Fruit fly (Drosophila melanogaster) whole organism, embryonic: ENCODE data around the gene pyd.

ENCODE experiments used
- Antp ChIP-seq: fragments of 200-800 bp; sonication (Bioruptor generic); optimal IDR thresholded peaks from 3 replicates; lab custom pipeline; 2016; ENCODE audit warnings: missing biosample characterization, missing genetic modification characterization
- Awh ChIP-seq: fragments of 200-800 bp; sonication (Bioruptor generic); IDR thresholded peaks from 2 replicates; pipeline ENCODE4, ENCODE4 v1.3.6; 2022; ENCODE audit warnings: missing biosample characterization, missing genetic modification characterization
- Bteb2 ChIP-seq: fragments of 200-800 bp; sonication (Bioruptor generic); optimal IDR thresholded peaks from 2 replicates; lab custom pipeline; 2016; ENCODE audit warnings: missing biosample characterization, missing genetic modification characterization
- CG10565 ChIP-seq: fragments of 200-800 bp; sonication (Bioruptor generic); optimal IDR thresholded peaks from 3 replicates; lab custom pipeline; 2016; ENCODE audit warnings: missing biosample characterization, mild to moderate bottlenecking, missing genetic modification characterization
- CG11398 ChIP-seq: fragments of 200-800 bp; sonication (Bioruptor generic); optimal IDR thresholded peaks from 2 replicates; lab custom pipeline; 2016; ENCODE audit warnings: missing biosample characterization, missing genetic modification characterization
- CG11695 ChIP-seq: fragments of 200-800 bp; sonication (Bioruptor generic); IDR thresholded peaks from 3 replicates; pipeline ENCODE4 v1.3.6; 2022; ENCODE audit warnings: missing biosample characterization, missing genetic modification characterization
- CG11696 ChIP-seq: fragments of 200-800 bp; sonication (Bioruptor generic); IDR thresholded peaks from 2 replicates; pipeline ENCODE4 v1.3.6; 2022; ENCODE audit warnings: missing biosample characterization, missing genetic modification characterization
- CG12942 ChIP-seq: fragments of 200-800 bp; sonication (Bioruptor generic); optimal IDR thresholded peaks from 3 replicates; lab custom pipeline; 2016; ENCODE audit warnings: missing biosample characterization, missing genetic modification characterization
- CG15073 ChIP-seq: fragments of 200-800 bp; sonication (Bioruptor generic); optimal IDR thresholded peaks from 2 replicates; lab custom pipeline; 2016; ENCODE audit warnings: missing biosample characterization, missing genetic modification characterization
- CG17186 ChIP-seq: fragments of 200-800 bp; sonication (Bioruptor generic); optimal IDR thresholded peaks from 3 replicates; lab custom pipeline; 2017; ENCODE audit warnings: missing biosample characterization, missing genetic modification reagents, missing genetic modification characterization
- CG17359 ChIP-seq: fragments of 200-800 bp; sonication (Bioruptor generic); optimal IDR thresholded peaks from 3 replicates; lab custom pipeline; 2018; ENCODE audit warnings: missing biosample characterization, mild to moderate bottlenecking, missing genetic modification characterization, moderate library complexity
- CG30020 ChIP-seq: fragments of 200-800 bp; optimal IDR thresholded peaks from 2 replicates; lab custom pipeline; 2019; ENCODE audit warnings: missing biosample characterization, mild to moderate bottlenecking, missing genetic modification characterization, moderate library complexity
- CG31388 ChIP-seq: fragments of 200-800 bp; sonication (Bioruptor generic); optimal IDR thresholded peaks from 2 replicates; lab custom pipeline; 2016; ENCODE audit warnings: missing biosample characterization, missing genetic modification characterization
- CG34224 ChIP-seq: fragments of 200-800 bp; sonication (Bioruptor generic); IDR thresholded peaks from 3 replicates; pipeline ENCODE4 v1.3.6; 2022; ENCODE audit warnings: missing biosample characterization, missing genetic modification characterization; ENCODE audit not compliant: partially characterized antibody
- CG6654 ChIP-seq: fragments of 200-800 bp; sonication (Bioruptor generic); optimal IDR thresholded peaks from 2 replicates; lab custom pipeline; 2017; ENCODE audit warnings: missing biosample characterization, mild to moderate bottlenecking, missing genetic modification characterization
- CG6791 ChIP-seq: fragments of 200-800 bp; sonication (Bioruptor generic); IDR thresholded peaks from 3 replicates; pipeline ENCODE4 v1.3.6; 2022; ENCODE audit warnings: missing biosample characterization, missing genetic modification characterization; ENCODE audit not compliant: partially characterized antibody
- CG8089 ChIP-seq: fragments of 200-800 bp; sonication (Bioruptor generic); optimal IDR thresholded peaks from 3 replicates; lab custom pipeline; 2016; ENCODE audit warnings: missing biosample characterization, missing genetic modification characterization
- CG9437 ChIP-seq: fragments of 200-800 bp; sonication (Bioruptor generic); optimal IDR thresholded peaks from 2 replicates; lab custom pipeline; 2018; ENCODE audit warnings: missing biosample characterization, mild to moderate bottlenecking, missing genetic modification characterization
- CG9932 ChIP-seq: fragments of 200-800 bp; sonication (Bioruptor generic); IDR thresholded peaks from 2 replicates; pipeline ENCODE4 v1.3.6; 2022; ENCODE audit warnings: missing biosample characterization, missing genetic modification characterization
- CoRest ChIP-seq: fragments of 200-800 bp; sonication (Bioruptor generic); optimal IDR thresholded peaks from 3 replicates; lab custom pipeline; 2018; ENCODE audit warnings: missing biosample characterization, mild to moderate bottlenecking, missing genetic modification characterization, moderate library complexity
- CrebB ChIP-seq: fragments of 200-800 bp; sonication (Bioruptor generic); optimal IDR thresholded peaks from 3 replicates; lab custom pipeline; 2018; ENCODE audit warnings: missing biosample characterization, mild to moderate bottlenecking, missing genetic modification characterization
- Dbx ChIP-seq: fragments of 200-800 bp; sonication (Bioruptor generic); IDR thresholded peaks from 3 replicates; pipeline ENCODE4 v1.3.6; 2022; ENCODE audit warnings: missing biosample characterization, missing genetic modification characterization
- Doc2 ChIP-seq: fragments of 200-800 bp; sonication (Bioruptor generic); IDR thresholded peaks from 2 replicates; pipeline ENCODE4 v1.3.6; 2022; ENCODE audit warnings: missing biosample characterization, missing genetic modification characterization
- ERR ChIP-seq: fragments of 200-800 bp; sonication (Bioruptor generic); optimal IDR thresholded peaks from 2 replicates; lab custom pipeline; 2016; ENCODE audit warnings: missing biosample characterization, missing genetic modification characterization
- Ets65A ChIP-seq: fragments of 200-800 bp; sonication (Bioruptor generic); peaks from one replicate; lab custom pipeline; 2016; ENCODE audit warnings: missing biosample characterization, missing genetic modification characterization
- Fer1 ChIP-seq: fragments of 200-800 bp; sonication (Bioruptor generic); optimal IDR thresholded peaks from 2 replicates; lab custom pipeline; 2017; ENCODE audit warnings: missing biosample characterization, mild to moderate bottlenecking, missing genetic modification characterization
- H2.0 ChIP-seq: fragments of 200-800 bp; sonication (Bioruptor generic); IDR thresholded peaks from 2 replicates; pipeline ENCODE4 v1.3.6; 2022; ENCODE audit warnings: missing biosample characterization, missing genetic modification characterization
- Scr ChIP-seq: fragments of 200-800 bp; sonication (Bioruptor generic); IDR thresholded peaks from 2 replicates; pipeline ENCODE4 v1.3.6; 2022; ENCODE audit warnings: missing biosample characterization, missing genetic modification characterization; ENCODE audit not compliant: partially characterized antibody
- Six4 ChIP-seq: fragments of 200-800 bp; sonication (Bioruptor generic); optimal IDR thresholded peaks from 2 replicates; lab custom pipeline; 2016; ENCODE audit warnings: missing biosample characterization, missing genetic modification characterization
- ash1 ChIP-seq: fragments of 200-800 bp; sonication (Bioruptor generic); optimal IDR thresholded peaks from 2 replicates; lab custom pipeline; 2018; ENCODE audit warnings: missing biosample characterization, mild to moderate bottlenecking, missing genetic modification characterization
- bsh ChIP-seq, 2 experiments: fragments of 200-800 bp; sonication (Bioruptor generic); optimal IDR thresholded peaks; 2 replicates each; lab custom pipeline; 2017 to 2018; ENCODE audit warnings: mild to moderate bottlenecking in 2 of 2, missing biosample characterization in 2 of 2, missing genetic modification characterization in 2 of 2, moderate library complexity in 1 of 2
- btn ChIP-seq: fragments of 200-800 bp; sonication (Bioruptor generic); optimal IDR thresholded peaks from 2 replicates; lab custom pipeline; 2016; ENCODE audit warnings: missing biosample characterization, missing genetic modification characterization
- caup ChIP-seq: fragments of 200-800 bp; sonication (Bioruptor generic); optimal IDR thresholded peaks from 3 replicates; lab custom pipeline; 2017; ENCODE audit warnings: missing biosample characterization, mild to moderate bottlenecking, missing genetic modification characterization, moderate library complexity; ENCODE audit not compliant: severe bottlenecking
- cg ChIP-seq: fragments of 200-800 bp; sonication (Bioruptor generic); optimal IDR thresholded peaks from 3 replicates; lab custom pipeline; 2019; ENCODE audit warnings: missing biosample characterization, mild to moderate bottlenecking, missing genetic modification characterization, moderate library complexity
- chinmo ChIP-seq: fragments of 200-800 bp; sonication (Bioruptor generic); IDR thresholded peaks from 4 replicates; pipeline ENCODE4 v1.3.6; 2022; ENCODE audit warnings: missing biosample characterization, missing genetic modification characterization; ENCODE audit not compliant: partially characterized antibody
- corto ChIP-seq: fragments of 200-800 bp; sonication (Bioruptor generic); optimal IDR thresholded peaks from 2 replicates; lab custom pipeline; 2016; ENCODE audit warnings: missing biosample characterization, mild to moderate bottlenecking, missing genetic modification characterization, moderate library complexity
- crol ChIP-seq: fragments of 200-800 bp; sonication (Bioruptor generic); IDR thresholded peaks from 2 replicates; pipeline ENCODE4 v1.3.6; 2022; ENCODE audit warnings: missing biosample characterization, missing genetic modification characterization
- dan ChIP-seq: fragments of 200-800 bp; sonication (Bioruptor generic); IDR thresholded peaks from 2 replicates; pipeline ENCODE4 v1.3.6; 2022; ENCODE audit warnings: missing biosample characterization, missing genetic modification characterization
- grn ChIP-seq: fragments of 200-800 bp; sonication (Bioruptor generic); optimal IDR thresholded peaks from 3 replicates; lab custom pipeline; 2017; ENCODE audit warnings: missing biosample characterization, missing genetic modification characterization
- hth ChIP-seq: fragments of >200 bp; optimal IDR thresholded peaks from 2 replicates; lab custom pipeline; 2017; ENCODE audit warnings: inconsistent platforms
- lab ChIP-seq: fragments of 200-800 bp; sonication (Bioruptor generic); optimal IDR thresholded peaks from 3 replicates; lab custom pipeline; 2017; ENCODE audit warnings: missing biosample characterization, missing genetic modification characterization, mild to moderate bottlenecking, moderate library complexity, missing genetic modification reagents
- maf-S ChIP-seq: fragments of 200-800 bp; sonication (Bioruptor generic); optimal IDR thresholded peaks from 2 replicates; lab custom pipeline; 2016; ENCODE audit warnings: missing biosample characterization, missing genetic modification characterization
- pum ChIP-seq: fragments of 200-800 bp; sonication (Bioruptor generic); optimal IDR thresholded peaks from 2 replicates; lab custom pipeline; 2016; ENCODE audit warnings: missing biosample characterization, missing genetic modification characterization
- repo ChIP-seq: fragments of 200-800 bp; sonication (Bioruptor generic); optimal IDR thresholded peaks from 2 replicates; lab custom pipeline; 2016; ENCODE audit warnings: missing biosample characterization, missing genetic modification characterization
- sens ChIP-seq: fragments of 200-800 bp; sonication (Bioruptor generic); peaks from one replicate; lab custom pipeline; 2016; ENCODE audit warnings: missing biosample characterization, missing genetic modification characterization
- slbo ChIP-seq: fragments of 200-800 bp; sonication (Bioruptor generic); IDR thresholded peaks from 2 replicates; pipeline ENCODE4 v1.3.6; 2022; ENCODE audit warnings: missing biosample characterization, missing genetic modification characterization
- sqz ChIP-seq: fragments of 200-800 bp; sonication (Bioruptor generic); optimal IDR thresholded peaks from 3 replicates; lab custom pipeline; 2018; ENCODE audit warnings: missing biosample characterization, mild to moderate bottlenecking, missing genetic modification characterization
- toy ChIP-seq: fragments of 200-800 bp; sonication (Bioruptor generic); IDR thresholded peaks from 2 replicates; pipeline ENCODE4 v1.3.6; 2022; ENCODE audit warnings: missing biosample characterization, missing genetic modification characterization
- unpg ChIP-seq: fragments of 200-800 bp; sonication (Bioruptor generic); optimal IDR thresholded peaks from 3 replicates; lab custom pipeline; 2018; ENCODE audit warnings: missing biosample characterization, mild to moderate bottlenecking, missing genetic modification characterization, moderate library complexity
- vnd ChIP-seq: fragments of 200-800 bp; sonication (Bioruptor generic); IDR thresholded peaks from 3 replicates; pipeline ENCODE4 v1.3.6; 2022; ENCODE audit warnings: missing biosample characterization, missing genetic modification characterization; ENCODE audit not compliant: partially characterized antibody
- wek ChIP-seq: fragments of 200-800 bp; sonication (Bioruptor generic); optimal IDR thresholded peaks from 3 replicates; lab custom pipeline; 2018; ENCODE audit warnings: missing biosample characterization, mild to moderate bottlenecking, missing genetic modification characterization, moderate library complexity
- zfh1 ChIP-seq: fragments of 200-800 bp; sonication (Bioruptor generic); IDR thresholded peaks from 3 replicates; pipeline ENCODE4 v1.3.6; 2022; ENCODE audit warnings: missing biosample characterization, missing genetic modification characterization

The pyd gene

dm6 chr3R:8808518-8808921, 123.2 kb downstream of the pyd start (continued):
- no peak for TF ChIP-seq CG9932 (GFP tag; lab: Robert Waterston, UW)
- TF ChIP-seq zfh1 (GFP tag; lab: Robert Waterston, UW): peak; percentile 81
- peak; percentile 74 for TF ChIP-seq unpg (GFP tag; lab: Kevin White, UChicago)
- TF ChIP-seq Antp (GFP tag; lab: Kevin White, UChicago): peak; percentile 37
- no peak for TF ChIP-seq CG34224
- peak; percentile 73 for TF ChIP-seq grn
- TF ChIP-seq pum (GFP tag; lab: Kevin White, UChicago): peak; percentile 63
- TF ChIP-seq sens (GFP tag; lab: Kevin White, UChicago): peak; percentile 97
- TF ChIP-seq repo (GFP tag; lab: Kevin White, UChicago): no peak
- TF ChIP-seq btn (GFP tag; lab: Kevin White, UChicago): peak; percentile 8
- TF ChIP-seq CG12942 (GFP tag; lab: Kevin White, UChicago): peak; percentile 52
- peak; percentile 53 for TF ChIP-seq H2.0
- peak; percentile 66 for TF ChIP-seq CG17359 (tag; lab: Kevin White, UChicago)
- TF ChIP-seq CG30020 (tag; lab: Kevin White, UChicago): peak; percentile 60
- no peak for TF ChIP-seq slbo (GFP tag; lab: Robert Waterston, UW)
- peak in 1 of 2 experiments; percentile 80 for TF ChIP-seq bsh (GFP tag; optimal IDR thresholded peaks at IDR 0.05; lab: Kevin White, UChicago)
- peak; percentile 18 for TF ChIP-seq maf-S (GFP tag; lab: Kevin White, UChicago)
- peak; percentile 40; the same call in 1 of the 2 replicates for TF ChIP-seq Awh (GFP tag; lab: Robert Waterston, UW)
- no peak; the same call in 1 of the 2 replicates for TF ChIP-seq dan (GFP tag; lab: Robert Waterston, UW)
- no peak for TF ChIP-seq Ets65A (GFP tag; lab: Kevin White, UChicago)
- TF ChIP-seq CG8089 (GFP tag; lab: Kevin White, UChicago): peak; percentile 51
- TF ChIP-seq CoRest: peak; percentile 83
- no peak for TF ChIP-seq toy
- TF ChIP-seq Dbx (GFP tag; lab: Robert Waterston, UW): no peak
- peak; percentile 44 for TF ChIP-seq CG9437 (GFP tag; lab: Kevin White, UChicago)
- no peak for TF ChIP-seq corto (GFP tag; lab: Kevin White, UChicago)
- no peak for TF ChIP-seq CG10565 (GFP tag; lab: Kevin White, UChicago)
- TF ChIP-seq crol: no peak
- TF ChIP-seq CrebB (tag; lab: Kevin White, UChicago): no peak
- peak; percentile 54 for TF ChIP-seq lab (GFP tag; lab: Kevin White, UChicago)
- TF ChIP-seq CG6654 (GFP tag; lab: Kevin White, UChicago): peak; percentile 22
- TF ChIP-seq CG15073: no peak
- peak; percentile 9 for TF ChIP-seq Fer1 (GFP tag; lab: Kevin White, UChicago)
- peak; percentile 17 for TF ChIP-seq CG11398 (GFP tag; lab: Kevin White, UChicago)
- no peak for TF ChIP-seq Doc2 (GFP tag; lab: Robert Waterston, UW)
- TF ChIP-seq cg (GFP tag; lab: Kevin White, UChicago): no peak
- no peak for TF ChIP-seq Scr (GFP tag; lab: Robert Waterston, UW)
- peak; percentile 27; the same call in 1 of the 3 replicates for TF ChIP-seq CG11695
- peak; percentile 33 for TF ChIP-seq Bteb2 (GFP tag; lab: Kevin White, UChicago)
- peak; percentile 56 for TF ChIP-seq Six4 (GFP tag; lab: Kevin White, UChicago)
- TF ChIP-seq CG6791 (GFP tag; lab: Robert Waterston, UW): no peak
- TF ChIP-seq hth (lab: Kevin White, UChicago): no peak
- no peak for TF ChIP-seq caup (GFP tag; lab: Kevin White, UChicago)
- TF ChIP-seq chinmo (GFP tag; lab: Robert Waterston, UW): no peak
- TF ChIP-seq vnd (GFP tag; lab: Robert Waterston, UW): no peak
- TF ChIP-seq wek (GFP tag; lab: Kevin White, UChicago): no peak
- peak; percentile 57 for TF ChIP-seq CG31388 (GFP tag; lab: Kevin White, UChicago)
- TF ChIP-seq CG11696 (GFP tag; lab: Robert Waterston, UW): no peak
- no peak for TF ChIP-seq CG17186 (GFP tag; lab: Kevin White, UChicago)
- TF ChIP-seq ERR (GFP tag; lab: Kevin White, UChicago): no peak
- peak; percentile 60 for TF ChIP-seq sqz (GFP tag; lab: Kevin White, UChicago)
- TF ChIP-seq ash1 (GFP tag; lab: Kevin White, UChicago): no peak
